Fruit fly (Drosophila melanogaster) whole organism, embryonic: ENCODE results near the gene RpL7.

Source experiments
- B-H2 ChIP-seq: fragments of 200-800 bp; sonication (Bioruptor generic); optimal IDR thresholded peaks from 2 replicates; lab custom pipeline; 2018; ENCODE audit warnings: missing biosample characterization, mild to moderate bottlenecking, missing genetic modification characterization
- Bteb2 ChIP-seq: fragments of 200-800 bp; sonication (Bioruptor generic); optimal IDR thresholded peaks from 2 replicates; lab custom pipeline; 2016; ENCODE audit warnings: missing biosample characterization, missing genetic modification characterization
- CG10267 ChIP-seq: fragments of 200-800 bp; sonication (Bioruptor generic); optimal IDR thresholded peaks from 2 replicates; lab custom pipeline; 2018; ENCODE audit warnings: missing biosample characterization, mild to moderate bottlenecking, missing genetic modification characterization, moderate library complexity
- CG11695 ChIP-seq: fragments of 200-800 bp; sonication (Bioruptor generic); IDR thresholded peaks from 3 replicates; pipeline ENCODE4 v1.3.6; 2022; ENCODE audit warnings: missing biosample characterization, missing genetic modification characterization
- CG11723 ChIP-seq: fragments of 200-800 bp; sonication (Bioruptor generic); optimal IDR thresholded peaks from 2 replicates; lab custom pipeline; 2017; ENCODE audit warnings: missing biosample characterization, mild to moderate bottlenecking, missing genetic modification characterization
- CG12071 ChIP-seq: fragments of 200-800 bp; sonication (Bioruptor generic); optimal IDR thresholded peaks from 3 replicates; lab custom pipeline; 2018; ENCODE audit warnings: missing biosample characterization, mild to moderate bottlenecking, missing genetic modification characterization
- CG12659 ChIP-seq: fragments of 200-800 bp; sonication (Bioruptor generic); optimal IDR thresholded peaks from 3 replicates; lab custom pipeline; 2017; ENCODE audit warnings: mild to moderate bottlenecking, missing biosample characterization, missing genetic modification reagents, missing genetic modification characterization
- CG13424 ChIP-seq: fragments of 200-800 bp; sonication (Bioruptor generic); optimal IDR thresholded peaks from 2 replicates; lab custom pipeline; 2019; ENCODE audit warnings: missing biosample characterization, mild to moderate bottlenecking, missing genetic modification characterization, moderate library complexity
- CG1603 ChIP-seq: fragments of 200-800 bp; sonication (Bioruptor generic); optimal IDR thresholded peaks from 2 replicates; lab custom pipeline; 2019; ENCODE audit warnings: missing biosample characterization, mild to moderate bottlenecking, missing genetic modification characterization, moderate library complexity
- CG16779 ChIP-seq: fragments of 200-800 bp; sonication (Bioruptor generic); IDR thresholded peaks from 2 replicates; pipeline ENCODE4 v1.3.6; 2022; ENCODE audit warnings: missing biosample characterization, missing genetic modification characterization
- CG17328 ChIP-seq: fragments of 200-800 bp; sonication (Bioruptor generic); IDR thresholded peaks from 2 replicates; pipeline ENCODE4 v1.3.6; 2022; ENCODE audit warnings: missing biosample characterization, missing genetic modification characterization
- CG17802 ChIP-seq: fragments of 200-800 bp; sonication (Bioruptor generic); optimal IDR thresholded peaks from 2 replicates; lab custom pipeline; 2018; ENCODE audit warnings: missing biosample characterization, mild to moderate bottlenecking, missing genetic modification characterization, moderate library complexity
- CG17912 ChIP-seq: fragments of 200-800 bp; sonication (Bioruptor generic); optimal IDR thresholded peaks from 2 replicates; lab custom pipeline; 2018; ENCODE audit warnings: missing biosample characterization, mild to moderate bottlenecking, missing genetic modification characterization
- CG3281 ChIP-seq: fragments of 200-800 bp; sonication (Bioruptor generic); optimal IDR thresholded peaks from 3 replicates; lab custom pipeline; 2017; ENCODE audit warnings: missing biosample characterization, mild to moderate bottlenecking, missing genetic modification characterization
- CG33557 ChIP-seq: fragments of 200-800 bp; sonication (Bioruptor generic); optimal IDR thresholded peaks from 2 replicates; lab custom pipeline; 2019; ENCODE audit warnings: missing biosample characterization, mild to moderate bottlenecking, missing genetic modification characterization, moderate library complexity
- CG3407 ChIP-seq: fragments of 200-800 bp; sonication (Bioruptor generic); optimal IDR thresholded peaks from 2 replicates; lab custom pipeline; 2018; ENCODE audit warnings: missing biosample characterization, mild to moderate bottlenecking, missing genetic modification characterization
- CG34376 ChIP-seq: fragments of 200-800 bp; sonication (Bioruptor generic); optimal IDR thresholded peaks from 2 replicates; lab custom pipeline; 2018; ENCODE audit warnings: missing biosample characterization, mild to moderate bottlenecking, missing genetic modification characterization
- CG4617 ChIP-seq: fragments of 200-800 bp; sonication (Bioruptor generic); optimal IDR thresholded peaks from 3 replicates; lab custom pipeline; 2016; ENCODE audit warnings: missing biosample characterization, missing genetic modification characterization, borderline replicate concordance
- CG5180 ChIP-seq: fragments of 200-800 bp; sonication (Bioruptor generic); optimal IDR thresholded peaks from 3 replicates; lab custom pipeline; 2017; ENCODE audit warnings: missing biosample characterization, missing genetic modification characterization, mild to moderate bottlenecking, moderate library complexity, missing genetic modification reagents
- CG6765 ChIP-seq: fragments of 200-800 bp; sonication (Bioruptor generic); optimal IDR thresholded peaks from 3 replicates; lab custom pipeline; 2017; ENCODE audit warnings: missing biosample characterization, mild to moderate bottlenecking, missing genetic modification characterization
- CG7987 ChIP-seq: fragments of 200-800 bp; sonication (Bioruptor generic); optimal IDR thresholded peaks from 2 replicates; lab custom pipeline; 2018; ENCODE audit warnings: missing biosample characterization, mild to moderate bottlenecking, missing genetic modification characterization, moderate library complexity
- CG8290 ChIP-seq, 3 experiments: fragments of 200-800 bp; sonication (Bioruptor generic); optimal IDR thresholded peaks; 2 replicates each; lab custom pipeline; 2016 to 2019; ENCODE audit warnings: missing biosample characterization in 3 of 3, missing genetic modification characterization in 3 of 3, mild to moderate bottlenecking in 2 of 3, moderate library complexity in 1 of 3
- D19A ChIP-seq: fragments of 200-800 bp; optimal IDR thresholded peaks from 3 replicates; lab custom pipeline; 2019; ENCODE audit warnings: missing biosample characterization, mild to moderate bottlenecking, missing genetic modification characterization, moderate library complexity
- Deaf1 ChIP-seq: fragments of 200-800 bp; optimal IDR thresholded peaks from 3 replicates; lab custom pipeline; 2019; ENCODE audit warnings: missing biosample characterization, mild to moderate bottlenecking, missing genetic modification characterization, moderate library complexity
- Dip2 ChIP-seq: fragments of 200-800 bp; sonication (Bioruptor generic); IDR thresholded peaks from 2 replicates; pipeline ENCODE4 v1.3.6; 2022; ENCODE audit warnings: missing biosample characterization, missing genetic modification characterization
- E2f2 ChIP-seq: fragments of 200-800 bp; sonication (Bioruptor generic); IDR thresholded peaks from 2 replicates; pipeline ENCODE4 v1.3.6; 2022; ENCODE audit warnings: missing biosample characterization, missing genetic modification characterization
- GATAe ChIP-seq: fragments of 200-800 bp; sonication (Bioruptor generic); conservative IDR thresholded peaks from 2 replicates; pipeline ENCODE4 v1.3.6; 2022; ENCODE audit warnings: missing biosample characterization, missing genetic modification characterization
- HLH4C ChIP-seq: fragments of 200-800 bp; sonication (Bioruptor generic); IDR thresholded peaks from 3 replicates; pipeline ENCODE4 v1.3.6; 2022; ENCODE audit warnings: missing biosample characterization, missing genetic modification characterization; ENCODE audit not compliant: partially characterized antibody
- Hmr ChIP-seq: fragments of 200-800 bp; sonication (Bioruptor generic); optimal IDR thresholded peaks from 3 replicates; lab custom pipeline; 2017; ENCODE audit warnings: mild to moderate bottlenecking, missing biosample characterization, missing genetic modification reagents, missing genetic modification characterization
- Hmx ChIP-seq: fragments of 200-800 bp; sonication (Bioruptor generic); optimal IDR thresholded peaks from 2 replicates; lab custom pipeline; 2016; ENCODE audit warnings: missing biosample characterization, missing genetic modification characterization
- NC2α ChIP-seq: fragments of 200-800 bp; sonication (Bioruptor generic); optimal IDR thresholded peaks from 2 replicates; lab custom pipeline; 2016; ENCODE audit warnings: missing biosample characterization, missing genetic modification characterization
- cg ChIP-seq: fragments of 200-800 bp; sonication (Bioruptor generic); optimal IDR thresholded peaks from 3 replicates; lab custom pipeline; 2019; ENCODE audit warnings: missing biosample characterization, mild to moderate bottlenecking, missing genetic modification characterization, moderate library complexity
- crc ChIP-seq: fragments of 200-800 bp; sonication (Bioruptor generic); optimal IDR thresholded peaks from 2 replicates; lab custom pipeline; 2016; ENCODE audit warnings: missing biosample characterization, missing genetic modification characterization
- eve ChIP-seq, 2 experiments: fragments of >200 bp; optimal IDR thresholded peaks; 2 replicates each; lab custom pipeline; 2017; ENCODE audit warnings: missing biosample characterization in 2 of 2, missing genetic modification characterization in 2 of 2
- exex ChIP-seq: fragments of 200-800 bp; sonication (Bioruptor generic); optimal IDR thresholded peaks from 4 replicates; lab custom pipeline; 2018; ENCODE audit warnings: missing biosample characterization, mild to moderate bottlenecking, missing genetic modification characterization, moderate library complexity
- fd64A ChIP-seq: fragments of 200-800 bp; sonication (Bioruptor generic); optimal IDR thresholded peaks from 3 replicates; lab custom pipeline; 2018; ENCODE audit warnings: missing biosample characterization, mild to moderate bottlenecking, missing genetic modification characterization
- gcm ChIP-seq: fragments of 200-800 bp; sonication (Bioruptor generic); optimal IDR thresholded peaks from 2 replicates; lab custom pipeline; 2019; ENCODE audit warnings: missing biosample characterization, mild to moderate bottlenecking, missing genetic modification characterization, moderate library complexity
- jing ChIP-seq: fragments of 200-800 bp; sonication (Bioruptor generic); optimal IDR thresholded peaks from 2 replicates; lab custom pipeline; 2018; ENCODE audit warnings: missing biosample characterization, mild to moderate bottlenecking, missing genetic modification characterization
- ken ChIP-seq: fragments of 200-800 bp; sonication (Bioruptor generic); IDR thresholded peaks from 3 replicates; pipeline ENCODE4 v1.3.6; 2022; ENCODE audit warnings: missing biosample characterization, missing genetic modification characterization
- lmd ChIP-seq: fragments of 200-800 bp; sonication (Bioruptor generic); IDR thresholded peaks from 2 replicates; pipeline ENCODE4 v1.3.6; 2022; ENCODE audit warnings: missing biosample characterization, missing genetic modification characterization
- mirr ChIP-seq: fragments of 200-800 bp; sonication (Bioruptor generic); optimal IDR thresholded peaks from 3 replicates; lab custom pipeline; 2018; ENCODE audit warnings: missing biosample characterization, mild to moderate bottlenecking, missing genetic modification characterization
- row ChIP-seq: fragments of 200-800 bp; sonication (Bioruptor generic); IDR thresholded peaks from 3 replicates; pipeline ENCODE4 v1.3.6; 2022; ENCODE audit warnings: missing biosample characterization, missing genetic modification characterization
- salm ChIP-seq: fragments of 200-800 bp; sonication (Bioruptor generic); optimal IDR thresholded peaks from 2 replicates; lab custom pipeline; 2018; ENCODE audit warnings: missing biosample characterization, mild to moderate bottlenecking, missing genetic modification characterization
- sens ChIP-seq: fragments of 200-800 bp; sonication (Bioruptor generic); peaks from one replicate; lab custom pipeline; 2016; ENCODE audit warnings: missing biosample characterization, missing genetic modification characterization
- slbo ChIP-seq: fragments of 200-800 bp; sonication (Bioruptor generic); IDR thresholded peaks from 2 replicates; pipeline ENCODE4 v1.3.6; 2022; ENCODE audit warnings: missing biosample characterization, missing genetic modification characterization
- ttk ChIP-seq: fragments of 200-800 bp; sonication (Bioruptor generic); IDR thresholded peaks from 2 replicates; pipeline ENCODE4 v2.1.2; 2022; ENCODE audit warnings: missing biosample characterization, missing genetic modification characterization
- unpg ChIP-seq: fragments of 200-800 bp; sonication (Bioruptor generic); optimal IDR thresholded peaks from 3 replicates; lab custom pipeline; 2018; ENCODE audit warnings: missing biosample characterization, mild to moderate bottlenecking, missing genetic modification characterization, moderate library complexity

RpL7 gene

DNA sequence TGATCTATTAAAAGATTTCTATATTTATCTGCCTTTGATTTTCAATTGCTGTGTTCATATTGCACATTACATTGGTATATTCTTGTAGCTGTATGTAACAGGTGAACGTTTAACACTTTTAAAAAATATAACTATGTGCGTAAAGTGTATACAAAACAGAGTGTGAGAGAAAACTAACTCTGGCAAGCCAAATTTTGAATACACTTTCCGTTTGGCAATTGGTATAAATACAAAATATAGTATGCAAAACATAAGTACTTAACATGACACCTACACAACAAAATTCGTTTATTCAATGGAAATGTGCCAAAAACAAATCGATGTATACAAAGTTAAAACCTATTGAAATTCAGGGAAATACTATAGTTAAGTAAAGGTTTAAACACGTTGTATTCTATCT, 32.0 kb downstream of the RpL7 start (continued):
- peak; percentile 11 for TF ChIP-seq Hmx
- no peak for TF ChIP-seq CG16779 (GFP tag; lab: Robert Waterston, UW)
- peak; percentile 62 for TF ChIP-seq D19A (tag; lab: Kevin White, UChicago)
- TF ChIP-seq slbo, result no peak
- TF ChIP-seq sens (GFP tag; lab: Kevin White, UChicago), result peak; percentile 48
- TF ChIP-seq, all 482 proteins: peak for 3

DNA sequence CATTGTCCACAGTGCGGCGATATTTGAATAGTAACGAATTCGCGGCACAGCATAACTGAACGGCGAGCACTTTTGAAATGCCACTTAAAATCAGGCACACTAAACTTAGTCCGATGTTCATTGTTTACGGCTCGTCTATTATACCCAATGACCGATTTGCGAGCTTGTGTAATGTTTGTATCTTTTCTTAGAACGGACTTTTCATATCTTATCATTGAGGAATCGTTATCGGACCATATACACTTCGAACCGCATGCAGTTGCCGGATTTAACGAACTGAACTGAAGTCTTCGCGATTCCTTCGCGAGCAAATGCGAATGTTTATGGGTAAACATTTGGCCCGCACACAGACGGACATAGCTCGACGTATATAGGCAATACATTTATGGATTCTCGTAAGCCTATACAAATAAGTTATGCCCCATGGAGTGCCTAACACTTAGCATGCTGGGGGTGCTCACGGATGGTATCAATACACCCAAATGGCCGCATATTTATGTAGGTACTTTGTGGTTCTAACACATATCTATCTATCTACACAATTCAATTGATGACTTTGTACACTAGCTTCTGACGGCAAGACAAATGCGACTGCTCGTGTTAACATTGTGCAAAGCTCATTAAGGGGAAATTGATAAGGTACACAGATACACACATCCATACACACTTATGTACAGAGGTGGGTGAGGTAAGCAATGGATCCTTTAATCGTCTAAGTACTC, 37.1 kb downstream of the RpL7 start, which contains the start of gene mthl15:
TSS of gene mthl15 (minus strand) at position 593 of the 722 bp plus-strand sequence.
- TF ChIP-seq CG3407 (GFP tag; lab: Kevin White, UChicago) (no peak), CG12071 (no peak), ken (GFP tag; lab: Robert Waterston, UW) (no peak), Dip2 (no peak), cg (GFP tag; lab: Kevin White, UChicago) (peak; percentile 68), CG7987 (GFP tag; lab: Kevin White, UChicago) (peak; percentile 33), CG11695 (GFP tag; lab: Robert Waterston, UW) (peak; percentile 28; the same call in 1 of the 3 replicates), Bteb2 (GFP tag; lab: Kevin White, UChicago) (no peak), jing (GFP tag; lab: Kevin White, UChicago) (no peak), sens (GFP tag; lab: Kevin White, UChicago) (peak; percentile 64), gcm (GFP tag; lab: Kevin White, UChicago) (peak; percentile 21), CG6765 (peak; percentile 34), CG17328 (GFP tag; lab: Robert Waterston, UW) (0 out of 2 replicates have a peak, but pooled peaks have one; percentile 29), CG17802 (tag; lab: Kevin White, UChicago) (peak; percentile 20), CG10267 (tag; lab: Kevin White, UChicago) (no peak), NC2α (peak; percentile 22), unpg (GFP tag; lab: Kevin White, UChicago) (no peak), CG13424 (tag; lab: Kevin White, UChicago) (peak; percentile 9), mirr (peak; percentile 95), Deaf1 (tag; lab: Kevin White, UChicago) (peak; percentile 72), row (GFP tag; lab: Robert Waterston, UW) (0 out of 3 replicates have a peak, but pooled peaks have one; percentile 11), CG3281 (GFP tag; lab: Kevin White, UChicago) (peak; percentile 1), eve (GFP tag; optimal IDR thresholded peaks at IDR 0.05; lab: Kevin White, UChicago) (peak in 1 of 2 experiments; percentile 62), B-H2 (GFP tag; lab: Kevin White, UChicago) (no peak), CG8290 (GFP tag; optimal IDR thresholded peaks at IDR 0.05; lab: Kevin White, UChicago) (no peak), CG8290 (tag; optimal IDR thresholded peaks at IDR 0.05; lab: Kevin White, UChicago) (peak in 1 of 2 experiments; percentile 44), CG34376 (peak; percentile 69), Hmr (GFP tag; lab: Kevin White, UChicago) (no peak), GATAe (GFP tag; lab: Robert Waterston, UW) (no peak), CG11723 (peak; percentile 19), CG33557 (GFP tag; lab: Kevin White, UChicago) (peak; percentile 36), CG12659 (GFP tag; lab: Kevin White, UChicago) (peak; percentile 38), crc (GFP tag; lab: Kevin White, UChicago) (peak; percentile 6), HLH4C (GFP tag; lab: Robert Waterston, UW) (0 out of 3 replicates have a peak, but pooled peaks have one; percentile 39), exex (tag; lab: Kevin White, UChicago) (peak; percentile 95), CG17912 (GFP tag; lab: Kevin White, UChicago) (peak; percentile 22), fd64A (GFP tag; lab: Kevin White, UChicago) (peak; percentile 51), salm (tag; lab: Kevin White, UChicago) (peak; percentile 29), CG1603 (peak; percentile 63), ttk (GFP tag; lab: Robert Waterston, UW) (no peak), CG4617 (GFP tag; lab: Kevin White, UChicago) (no peak), lmd (GFP tag; lab: Robert Waterston, UW) (no peak), E2f2 (GFP tag; lab: Robert Waterston, UW) (peak; percentile 21; the same call in 1 of the 2 replicates), CG5180 (GFP tag; lab: Kevin White, UChicago) (no peak)
